Worm (Caenorhabditis elegans): ENCODE results near the gene eps-8.

Gene eps-8

DNA sequence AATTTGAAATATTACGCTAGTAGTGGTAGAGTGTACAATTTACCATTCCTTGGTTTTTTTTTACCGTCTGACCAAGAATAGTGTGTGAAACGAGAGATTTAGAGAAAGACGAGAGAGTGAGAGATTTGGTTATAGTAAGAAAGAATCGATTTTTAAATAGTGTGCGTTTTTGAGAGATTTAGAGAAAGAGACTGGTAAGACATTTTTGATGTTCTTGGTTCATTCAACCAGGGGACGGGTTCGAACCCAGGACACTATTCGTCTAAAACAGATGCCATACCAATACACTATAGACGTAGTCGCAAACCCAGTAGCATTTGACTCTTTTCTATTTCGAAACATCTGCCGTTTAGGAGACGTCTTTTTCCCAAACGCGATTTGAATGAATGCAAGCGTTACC is 41.2 kb upstream of the eps-8 start (continued):
- TF ChIP-seq gei-8 (GFP tag; optimal IDR thresholded peaks at IDR 0.05) (no peak), rbr-2 (tag; optimal IDR thresholded peaks at IDR 0.05) (peak; percentile 85), nhr-102 (tag; optimal IDR thresholded peaks at IDR 0.05) (peak; percentile 89), ceh-82 (tag; optimal IDR thresholded peaks at IDR 0.05) (no peak), nhr-11 (tag; optimal IDR thresholded peaks at IDR 0.05) (peak; percentile 30), F26F4.8 (GFP tag; conservative IDR thresholded peaks at IDR 0.05) (no peak), zfp-2 (tag; optimal IDR thresholded peaks at IDR 0.05) (peak; percentile 34), Y75B8A.6 (GFP tag; IDR thresholded peaks at IDR 0.05) (no peak), mep-1 (tag; optimal IDR thresholded peaks at IDR 0.05) (peak; percentile 92), zfp-3 (GFP tag; conservative IDR thresholded peaks at IDR 0.05) (peak; percentile 76; the same call in 1 of the 2 replicates), ceh-44 (GFP tag; IDR thresholded peaks at IDR 0.05) (no peak), F49E8.2 (tag; optimal IDR thresholded peaks at IDR 0.05; ENCODE audit: borderline replicate concordance) (peak; percentile 79), lin-15B (tag; optimal IDR thresholded peaks at IDR 0.05) (no peak), nhr-25 (tag; optimal IDR thresholded peaks at IDR 0.05; ENCODE audit: borderline replicate concordance, insufficient read depth) (peak; percentile 90), nhr-41 (GFP tag; IDR thresholded peaks at IDR 0.05) (no peak), hif-1 (tag; optimal IDR thresholded peaks at IDR 0.05) (peak; percentile 32 to 51), nhr-237 (tag; optimal IDR thresholded peaks at IDR 0.05) (peak; percentile 20), set-16 (GFP tag; IDR thresholded peaks at IDR 0.05) (no peak), attf-4 (tag; optimal IDR thresholded peaks at IDR 0.05) (no peak), mxl-3 (GFP tag; optimal IDR thresholded peaks at IDR 0.05) (no peak), ces-1 (GFP tag; optimal IDR thresholded peaks at IDR 0.05) (no peak), spr-1 (tag; optimal IDR thresholded peaks at IDR 0.05) (peak; percentile 74), unc-130 (GFP tag; optimal IDR thresholded peaks at IDR 0.05) (peak; percentile 20), pha-4 (GFP tag; IDR thresholded peaks at IDR 0.05) (no peak; the same call in none of the 2 replicates), pha-4 (tag; optimal IDR thresholded peaks at IDR 0.05) (no peak), daf-16 (GFP tag; optimal IDR thresholded peaks at IDR 0.05) (peak; percentile 64 to 82), daf-16 (tag; optimal IDR thresholded peaks at IDR 0.05) (peak; percentile 52), spr-3 (GFP tag; optimal IDR thresholded peaks at IDR 0.05) (no peak), mdl-1 (tag; optimal IDR thresholded peaks at IDR 0.05) (no peak), ztf-11 (tag; optimal IDR thresholded peaks at IDR 0.05) (no peak), skn-1 (tag; optimal IDR thresholded peaks at IDR 0.05) (no peak), egl-27 (tag; optimal IDR thresholded peaks at IDR 0.05) (no peak), vab-7 (GFP tag; IDR thresholded peaks at IDR 0.05) (no peak; the same call in 1 of the 2 replicates), unc-62 (GFP tag; optimal IDR thresholded peaks at IDR 0.05 in 1 of 2) (no peak), unc-62 (tag; optimal IDR thresholded peaks at IDR 0.05) (no peak), duxl-1 (tag; optimal IDR thresholded peaks at IDR 0.05; ENCODE audit: poor library complexity) (peak; percentile 93), nhr-77 (tag; optimal IDR thresholded peaks at IDR 0.05) (no peak), cey-2 (tag; optimal IDR thresholded peaks at IDR 0.05; ENCODE audit: borderline replicate concordance, insufficient read depth) (peak; percentile 72), saeg-2 (GFP tag; IDR thresholded peaks at IDR 0.05) (no peak; the same call in 1 of the 2 replicates), arid-1 (GFP tag; conservative IDR thresholded peaks at IDR 0.05) (peak; percentile 82; the same call in 1 of the 2 replicates), zag-1 (tag; optimal IDR thresholded peaks at IDR 0.05) (peak; percentile 36), lsy-2 (tag; optimal IDR thresholded peaks at IDR 0.05) (peak in 1 of 2 experiments; percentile 89), fkh-10 (GFP tag; optimal IDR thresholded peaks at IDR 0.05) (peak; percentile 18), T20F7.1 (GFP tag; optimal IDR thresholded peaks at IDR 0.05) (peak; percentile 62), daf-19 (GFP tag; conservative IDR thresholded peaks at IDR 0.05) (peak; percentile 90), lin-29 (GFP tag; IDR thresholded peaks at IDR 0.05) (peak; percentile 68), tag-97 (GFP tag; IDR thresholded peaks at IDR 0.05) (no peak), nhr-48 (tag; optimal IDR thresholded peaks at IDR 0.05) (peak; percentile 64), lir-3 (tag; optimal IDR thresholded peaks at IDR 0.05) (peak; percentile 84), nhr-111 (GFP tag; optimal IDR thresholded peaks at IDR 0.05) (peak; percentile 81), mes-2 (tag; optimal IDR thresholded peaks at IDR 0.05; ENCODE audit: poor library complexity, severe bottlenecking) (peak; percentile 84)

Data from whole organism, L4 larva.